Worm (Caenorhabditis elegans) whole organism, L3 larva: ENCODE results near the gene kup-1.

Source experiments
- elt-1 ChIP-seq: fragments of 150-350 bp; optimal IDR thresholded peaks from 2 replicates; lab custom pipeline; 2014; ENCODE audit warnings: missing biosample characterization, missing genetic modification characterization
- fkh-2 ChIP-seq: fragments of 150-350 bp; optimal IDR thresholded peaks from 2 replicates; lab custom pipeline; 2014; ENCODE audit warnings: missing biosample characterization, missing genetic modification reagents, missing genetic modification characterization
- nhr-11 ChIP-seq: fragments of 150-350 bp; optimal IDR thresholded peaks from 2 replicates; lab custom pipeline; 2014; ENCODE audit warnings: missing biosample characterization, missing genetic modification characterization
- nhr-237 ChIP-seq: fragments of 150-350 bp; optimal IDR thresholded peaks from 2 replicates; lab custom pipeline; 2014; ENCODE audit warnings: missing biosample characterization, missing genetic modification characterization
- snpc-4 ChIP-seq: fragments of 150-350 bp; optimal IDR thresholded peaks from 2 replicates; lab custom pipeline; 2014; ENCODE audit warnings: missing biosample characterization, missing genetic modification characterization
- tbx-2 ChIP-seq: sonication (generic microtip); optimal IDR thresholded peaks from 2 replicates; lab custom pipeline; 2016; ENCODE audit warnings: mild to moderate bottlenecking, missing genetic modification characterization, missing compliant biosample characterization
- zag-1 ChIP-seq: fragments of 150-350 bp; optimal IDR thresholded peaks from 2 replicates; lab custom pipeline; 2014; ENCODE audit warnings: missing biosample characterization, missing genetic modification characterization

- TF ChIP-seq nhr-11: no peak
- no peak for TF ChIP-seq elt-1 (tag; lab: Kevin White, UChicago)
- TF ChIP-seq snpc-4 (tag; lab: Kevin White, UChicago): no peak
- TF ChIP-seq zag-1 (tag; lab: Kevin White, UChicago): no peak
- no peak for TF ChIP-seq tbx-2 (tag; lab: Kevin White, UChicago)
- TF ChIP-seq nhr-237 (tag; lab: Kevin White, UChicago): no peak
- TF ChIP-seq fkh-2 (tag; lab: Kevin White, UChicago): no peak
Observed at ce11 chrV:12025683-12026082, 15.0 kb downstream of the kup-1 start.
